3 fruit fly cellular contexts compared by ENCODE assay signal in genomic region chr3R:31420675-31421074, dm6.
A peak's percentile ranks its signal among the peaks of the same experiment; 100 is the strongest.
TF ChIP-seq lines count a peak whose summit lies in the region.

No protein-coding gene starts in this region.

- TF ChIP-seq CTCF in whole organism, embryonic (GFP tag; optimal IDR thresholded peaks at IDR 0.05; lab: Kevin White, UChicago), result no peak

TF ChIP-seq in whole organism, adult, 20 proteins besides CTCF, POLR2A, EP300 and RAD21:
- TF ChIP-seq CG14711 (tag; optimal IDR thresholded peaks at IDR 0.05; lab: Kevin White, UChicago) (no peak), ovo (GFP tag; optimal IDR thresholded peaks at IDR 0.05; lab: Kevin White, UChicago) (no peak), bab1 (GFP tag; optimal IDR thresholded peaks at IDR 0.05; lab: Kevin White, UChicago) (no peak), toe (GFP tag; optimal IDR thresholded peaks at IDR 0.05; lab: Kevin White, UChicago) (no peak), cic (GFP tag; optimal IDR thresholded peaks at IDR 0.05; lab: Kevin White, UChicago) (peak; percentile 69), CG1620 (GFP tag; optimal IDR thresholded peaks at IDR 0.05; lab: Kevin White, UChicago) (no peak)
TF ChIP-seq in whole organism, adult: peak in this region for 1.

TF ChIP-seq in whole organism, embryonic, 481 proteins besides CTCF, POLR2A, EP300 and RAD21 (continues in another document):
- no peak for TF ChIP-seq CG33557 (GFP tag; optimal IDR thresholded peaks at IDR 0.05; lab: Kevin White, UChicago)
- TF ChIP-seq slbo (GFP tag; IDR thresholded peaks at IDR 0.05; lab: Robert Waterston, UW), result 0 out of 2 replicates have a peak, but pooled peaks have one; percentile 28
- TF ChIP-seq CG11695 (GFP tag; IDR thresholded peaks at IDR 0.05; lab: Robert Waterston, UW), result peak; percentile 89
- TF ChIP-seq CG10543 (GFP tag; optimal IDR thresholded peaks at IDR 0.05; lab: Kevin White, UChicago), result peak; percentile 92
- peak; percentile 56 for TF ChIP-seq grn (GFP tag; optimal IDR thresholded peaks at IDR 0.05; lab: Kevin White, UChicago)
- TF ChIP-seq E2f2 (GFP tag; IDR thresholded peaks at IDR 0.05; lab: Robert Waterston, UW), result no peak
- TF ChIP-seq rib (GFP tag; IDR thresholded peaks at IDR 0.05; lab: Robert Waterston, UW), result 0 out of 2 replicates have a peak, but pooled peaks have one; percentile 52
- peak; percentile 75 for TF ChIP-seq Med (GFP tag; lab: Kevin White, UChicago)
- peak in 1 of 2 experiments; percentile 9 for TF ChIP-seq Pdp1 (GFP tag; optimal IDR thresholded peaks at IDR 0.05; lab: Kevin White, UChicago)
- TF ChIP-seq H2.0 (GFP tag; IDR thresholded peaks at IDR 0.05; lab: Robert Waterston, UW), result no peak
- no peak for TF ChIP-seq cwo (GFP tag; optimal IDR thresholded peaks at IDR 0.05; lab: Kevin White, UChicago)
- TF ChIP-seq CG11696 (GFP tag; IDR thresholded peaks at IDR 0.05; lab: Robert Waterston, UW), result no peak
- peak; percentile 74 for TF ChIP-seq Ets65A (GFP tag; lab: Kevin White, UChicago)
- peak; percentile 81 for TF ChIP-seq Adf1 (GFP tag; IDR thresholded peaks at IDR 0.05; lab: Robert Waterston, UW)
- TF ChIP-seq CG8290 (GFP tag; optimal IDR thresholded peaks at IDR 0.05; lab: Kevin White, UChicago), result no peak
- TF ChIP-seq CG8290 (tag; optimal IDR thresholded peaks at IDR 0.05; lab: Kevin White, UChicago), result peak in 1 of 2 experiments; percentile 34
- no peak for TF ChIP-seq CG12155 (GFP tag; optimal IDR thresholded peaks at IDR 0.05; lab: Kevin White, UChicago)
- TF ChIP-seq CG4424 (GFP tag; optimal IDR thresholded peaks at IDR 0.05; lab: Kevin White, UChicago), result no peak
- peak; percentile 4 for TF ChIP-seq Nf-YC (tag; optimal IDR thresholded peaks at IDR 0.05; lab: Kevin White, UChicago)
- TF ChIP-seq CG31388 (GFP tag; optimal IDR thresholded peaks at IDR 0.05; lab: Kevin White, UChicago), result no peak
- peak; percentile 35 for TF ChIP-seq CG9932 (GFP tag; IDR thresholded peaks at IDR 0.05; lab: Robert Waterston, UW)
- TF ChIP-seq CG12769 (tag; optimal IDR thresholded peaks at IDR 0.05; lab: Kevin White, UChicago), result peak; percentile 95
- peak; percentile 87 for TF ChIP-seq ftz-f1 (GFP tag; optimal IDR thresholded peaks at IDR 0.05; lab: Kevin White, UChicago)
- peak; percentile 43 for TF ChIP-seq NFAT (GFP tag; IDR thresholded peaks at IDR 0.05; lab: Robert Waterston, UW)
- TF ChIP-seq CG13894 (tag; optimal IDR thresholded peaks at IDR 0.05; lab: Kevin White, UChicago), result peak; percentile 46
- peak; percentile 7 for TF ChIP-seq CG9817 (tag; optimal IDR thresholded peaks at IDR 0.05; lab: Kevin White, UChicago)
- TF ChIP-seq vvl (GFP tag; IDR thresholded peaks at IDR 0.05; lab: Robert Waterston, UW), result peak; percentile 45; the same call in 1 of the 2 replicates
- TF ChIP-seq Camta (GFP tag; optimal IDR thresholded peaks at IDR 0.05; lab: Kevin White, UChicago), result no peak
- TF ChIP-seq B-H2 (GFP tag; optimal IDR thresholded peaks at IDR 0.05; lab: Kevin White, UChicago), result peak; percentile 58
- TF ChIP-seq Deaf1 (tag; optimal IDR thresholded peaks at IDR 0.05; lab: Kevin White, UChicago), result peak; percentile 3
- TF ChIP-seq CG6175 (GFP tag; IDR thresholded peaks at IDR 0.05; lab: Robert Waterston, UW), result 0 out of 3 replicates have a peak, but pooled peaks have one; percentile 47
- peak; percentile 82 for TF ChIP-seq abd-A (tag; optimal IDR thresholded peaks at IDR 0.05; lab: Kevin White, UChicago)
- TF ChIP-seq H15 (GFP tag; IDR thresholded peaks at IDR 0.05; lab: Robert Waterston, UW), result no peak
- peak; percentile 20 for TF ChIP-seq CG18599 (GFP tag; optimal IDR thresholded peaks at IDR 0.05; lab: Kevin White, UChicago)
- peak; percentile 12 for TF ChIP-seq bcd (GFP tag; optimal IDR thresholded peaks at IDR 0.05; lab: Kevin White, UChicago)
- TF ChIP-seq D19B (GFP tag; optimal IDR thresholded peaks at IDR 0.05; lab: Kevin White, UChicago), result no peak
- TF ChIP-seq CG9876 (GFP tag; optimal IDR thresholded peaks at IDR 0.05; lab: Kevin White, UChicago), result no peak
- TF ChIP-seq crol (GFP tag; IDR thresholded peaks at IDR 0.05; lab: Robert Waterston, UW), result peak; percentile 55
- peak; percentile 24 for TF ChIP-seq CG15269 (tag; optimal IDR thresholded peaks at IDR 0.05; lab: Kevin White, UChicago)
- TF ChIP-seq CG11247 (GFP tag; IDR thresholded peaks at IDR 0.05; lab: Robert Waterston, UW), result 0 out of 2 replicates have a peak, but pooled peaks have one; percentile 20
- TF ChIP-seq CG12299 (tag; optimal IDR thresholded peaks at IDR 0.05; lab: Kevin White, UChicago), result no peak
- TF ChIP-seq CG2120 (GFP tag; optimal IDR thresholded peaks at IDR 0.05; lab: Kevin White, UChicago), result peak; percentile 17
- TF ChIP-seq Lim3 (GFP tag; IDR thresholded peaks at IDR 0.05; lab: Robert Waterston, UW), result no peak

TF ChIP-seq in whole organism, prepupa, 60 proteins besides CTCF, POLR2A, EP300 and RAD21:
- peak; percentile 23 for TF ChIP-seq Eip78C (GFP tag; lab: Kevin White, UChicago)
- TF ChIP-seq CG6276 (GFP tag; optimal IDR thresholded peaks at IDR 0.05; lab: Kevin White, UChicago), result no peak
- no peak for TF ChIP-seq fkh (GFP tag; optimal IDR thresholded peaks at IDR 0.05; lab: Kevin White, UChicago)
